Worm (Caenorhabditis elegans): ENCODE measurements around the gene F56D6.23.

ce11 chrIV:3926117-3926516, 7.9 kb downstream of the F56D6.23 start, which contains the start of gene clec-68:
- TF ChIP-seq fkh-10 (GFP tag; optimal IDR thresholded peaks at IDR 0.05), result no peak
- no peak for TF ChIP-seq unc-39 (tag; optimal IDR thresholded peaks at IDR 0.05)
- TF ChIP-seq nhr-102 (tag; optimal IDR thresholded peaks at IDR 0.05), result no peak
- no peak for TF ChIP-seq pha-4 (GFP tag; IDR thresholded peaks at IDR 0.05)
- TF ChIP-seq pha-4 (tag; optimal IDR thresholded peaks at IDR 0.05), result no peak
- no peak for TF ChIP-seq zag-1 (tag; optimal IDR thresholded peaks at IDR 0.05)
- no peak for TF ChIP-seq Y105C5A.15 (GFP tag; IDR thresholded peaks at IDR 0.05)
- no peak for TF ChIP-seq snpc-4 (tag; optimal IDR thresholded peaks at IDR 0.05)
- TF ChIP-seq nhr-28 (tag; optimal IDR thresholded peaks at IDR 0.05), result no peak

Measured in whole organism, L4 larva.